Fruit fly (Drosophila melanogaster) Kc167 (cell line): ENCODE measurements around the gene sau.

Experiments
- Myc ChIP-seq: fragments of >200 bp; optimal IDR thresholded peaks from 2 replicates; lab custom pipeline; 2017; ENCODE audit warnings: missing external identifiers
- h ChIP-seq: fragments of >200 bp; optimal IDR thresholded peaks from 3 replicates; lab custom pipeline; 2018; ENCODE audit warnings: missing external identifiers
- insv ChIP-seq: fragments of >200 bp; optimal IDR thresholded peaks from 3 replicates; lab custom pipeline; 2018; ENCODE audit warnings: missing external identifiers
- psq ChIP-seq: fragments of >200 bp; optimal IDR thresholded peaks from 2 replicates; lab custom pipeline; 2017; ENCODE audit warnings: missing external identifiers
- ttk ChIP-seq: sonication (Bioruptor generic); optimal IDR thresholded peaks from 2 replicates; lab custom pipeline; 2017; ENCODE audit warnings: missing external identifiers

dm6 chr2L:2184659-2185058 lies 41.5 kb upstream of the sau start:
- TF ChIP-seq insv (lab: Kevin White, UChicago) (no peak), h (lab: Kevin White, UChicago) (no peak), ttk (lab: Kevin White, UChicago) (no peak), Myc (lab: Kevin White, UChicago) (no peak), psq (no peak)
